Worm (Caenorhabditis elegans): Measurements from ENCODE around the gene nhr-99.

Gene nhr-99

DNA sequence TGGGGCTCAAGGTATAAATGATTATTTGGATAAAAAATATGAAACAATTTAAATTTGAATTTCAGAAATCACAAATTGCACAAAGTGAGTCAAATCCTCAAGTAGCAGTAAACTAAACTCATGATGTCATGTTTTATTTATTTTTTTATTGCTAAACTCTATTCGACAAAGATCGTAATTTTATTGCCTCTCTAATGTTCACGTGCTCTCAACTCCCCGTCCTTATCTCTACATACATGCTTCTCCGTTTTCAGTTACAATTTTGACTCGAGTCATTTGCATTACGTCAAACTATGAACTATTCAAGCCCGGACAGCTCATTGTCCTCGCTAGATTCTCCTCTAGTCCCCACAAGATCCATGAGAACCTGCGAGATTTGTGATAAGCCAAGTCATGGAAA, at the start of gene nhr-99:
Gene nhr-99, plus strand, starts transcription at position 263 of the 400 bp plus-strand sequence.
- TF ChIP-seq him-1 (tag; optimal IDR thresholded peaks at IDR 0.05) (no peak), dao-5 (tag; optimal IDR thresholded peaks at IDR 0.05) (no peak), W03F9.2 (tag; optimal IDR thresholded peaks at IDR 0.05) (no peak)

DNA sequence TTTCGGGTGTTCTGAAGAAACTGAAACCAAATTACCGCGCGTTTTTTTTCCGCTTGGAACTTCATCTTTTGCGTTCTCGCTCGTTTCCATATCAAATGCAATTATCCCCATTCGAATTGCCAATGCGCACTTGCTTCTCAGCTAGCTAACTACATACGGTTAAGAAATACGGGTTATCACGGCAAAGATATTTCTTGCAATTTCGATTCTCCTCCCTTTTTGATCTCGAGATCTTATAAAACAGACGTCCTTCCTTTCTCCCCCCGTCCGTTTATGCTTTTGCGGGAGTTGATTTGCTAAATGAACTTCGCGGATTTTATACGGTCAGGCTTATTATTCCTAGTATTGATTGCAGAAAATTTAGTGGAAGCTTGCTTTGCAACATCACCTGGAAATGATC, 45.7 kb upstream of the nhr-99 start, which contains the start of gene B0554.4:
Gene B0554.4, plus strand, starts transcription at position 301 of the 400 bp plus-strand sequence.
- TF ChIP-seq dao-5 (tag; optimal IDR thresholded peaks at IDR 0.05), result no peak
- TF ChIP-seq W03F9.2 (tag; optimal IDR thresholded peaks at IDR 0.05), result no peak
- TF ChIP-seq him-1 (tag; optimal IDR thresholded peaks at IDR 0.05), result no peak

DNA sequence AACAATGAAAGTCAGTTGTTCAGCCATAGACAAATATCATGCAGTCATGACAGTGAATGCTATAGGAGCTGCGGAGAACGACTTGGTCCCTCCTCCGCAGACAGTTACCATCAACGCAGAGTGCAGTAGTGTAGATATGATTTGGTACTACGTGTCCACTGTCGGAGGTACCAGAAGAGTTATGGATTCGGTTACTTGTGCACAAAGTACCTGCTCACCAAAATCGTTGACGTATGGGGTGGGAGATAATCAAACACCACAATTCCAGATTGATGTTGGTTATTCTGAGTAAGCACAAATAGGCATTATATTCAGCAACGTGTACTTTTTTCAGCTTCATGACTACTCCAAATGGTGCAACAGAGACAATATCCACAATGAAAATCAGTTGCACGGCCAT, 41.6 kb upstream of the nhr-99 start:
- TF ChIP-seq dao-5 (tag; optimal IDR thresholded peaks at IDR 0.05), result no peak
- no peak for TF ChIP-seq W03F9.2 (tag; optimal IDR thresholded peaks at IDR 0.05)
- TF ChIP-seq him-1 (tag; optimal IDR thresholded peaks at IDR 0.05), result no peak

DNA sequence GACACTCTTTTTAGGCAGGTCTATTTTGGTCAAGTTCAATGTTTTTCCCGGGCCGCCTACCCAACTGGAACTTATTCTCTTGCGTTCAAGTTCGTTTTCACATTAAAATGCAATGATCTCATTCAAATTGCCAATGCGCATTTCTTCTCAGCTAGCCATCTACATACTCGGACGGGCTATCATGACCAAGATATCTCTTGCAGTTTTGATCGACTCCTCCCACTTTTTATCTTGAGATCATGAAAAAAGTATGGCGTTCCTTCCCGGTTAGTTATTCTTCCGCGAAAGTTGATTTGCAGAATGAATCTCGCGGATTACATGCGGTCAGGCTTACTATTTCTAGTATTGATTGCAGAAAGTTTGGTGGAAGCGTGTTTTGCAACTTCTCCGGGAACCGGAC, 40.7 kb upstream of the nhr-99 start, which contains the start of gene B0554.2:
Gene B0554.2, plus strand, starts transcription at position 301 of the 400 bp plus-strand sequence.
- TF ChIP-seq him-1 (tag; optimal IDR thresholded peaks at IDR 0.05) (no peak), dao-5 (tag; optimal IDR thresholded peaks at IDR 0.05) (no peak), W03F9.2 (tag; optimal IDR thresholded peaks at IDR 0.05) (no peak)

DNA sequence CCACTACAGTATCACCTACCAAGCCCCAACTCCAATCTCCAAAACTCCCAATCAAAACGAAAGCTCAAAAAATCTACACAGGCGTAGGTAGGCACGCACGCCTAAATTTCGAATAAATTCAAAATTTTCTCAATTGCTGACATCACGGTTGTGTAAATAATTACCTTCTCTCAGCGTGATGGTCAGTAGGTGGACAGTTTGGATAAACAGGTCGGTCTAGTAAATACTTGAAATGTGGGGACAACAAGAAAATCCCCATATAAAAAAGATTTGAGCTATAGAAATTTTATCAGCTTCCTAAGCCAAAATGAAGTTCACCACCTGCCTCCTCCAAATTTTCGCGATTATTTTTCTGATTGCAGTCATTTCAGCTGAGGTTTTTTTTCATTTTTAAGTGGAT, 36.5 kb upstream of the nhr-99 start, which contains the start of gene B0554.1:
Gene B0554.1, plus strand, starts transcription at position 301 of the 400 bp plus-strand sequence.
- no peak for TF ChIP-seq dao-5 (tag; optimal IDR thresholded peaks at IDR 0.05)
- TF ChIP-seq him-1 (tag; optimal IDR thresholded peaks at IDR 0.05), result no peak
- TF ChIP-seq W03F9.2 (tag; optimal IDR thresholded peaks at IDR 0.05), result no peak

DNA sequence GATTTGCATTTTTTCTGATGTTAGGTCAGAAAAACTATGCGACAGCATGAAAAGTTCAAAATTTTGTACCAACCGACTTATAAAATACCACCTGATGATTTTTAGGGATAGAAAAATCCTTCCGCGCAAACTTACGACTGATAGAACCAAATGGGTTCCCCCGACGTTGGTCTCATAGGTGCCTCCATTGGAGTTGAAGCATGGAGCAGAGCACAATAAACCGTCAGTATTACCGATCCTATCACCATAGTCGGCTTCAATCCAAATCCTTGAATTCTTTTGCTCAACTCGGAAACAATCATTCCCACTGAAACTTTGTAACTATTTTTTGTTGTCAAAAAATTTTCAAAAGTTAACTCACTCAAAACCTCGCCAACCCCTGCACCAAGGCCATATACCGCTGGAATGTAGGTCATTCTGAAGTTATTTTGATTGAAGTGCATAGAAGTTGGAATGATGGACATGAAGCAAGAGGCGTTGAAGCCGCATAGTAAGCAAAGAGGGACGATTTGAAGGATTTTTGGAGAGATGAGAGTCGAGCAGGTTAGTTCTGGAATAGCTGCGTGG, 35.3 kb upstream of the nhr-99 start:
- TF ChIP-seq dao-5 (tag; optimal IDR thresholded peaks at IDR 0.05), result no peak
- no peak for TF ChIP-seq him-1 (tag; optimal IDR thresholded peaks at IDR 0.05)

DNA sequence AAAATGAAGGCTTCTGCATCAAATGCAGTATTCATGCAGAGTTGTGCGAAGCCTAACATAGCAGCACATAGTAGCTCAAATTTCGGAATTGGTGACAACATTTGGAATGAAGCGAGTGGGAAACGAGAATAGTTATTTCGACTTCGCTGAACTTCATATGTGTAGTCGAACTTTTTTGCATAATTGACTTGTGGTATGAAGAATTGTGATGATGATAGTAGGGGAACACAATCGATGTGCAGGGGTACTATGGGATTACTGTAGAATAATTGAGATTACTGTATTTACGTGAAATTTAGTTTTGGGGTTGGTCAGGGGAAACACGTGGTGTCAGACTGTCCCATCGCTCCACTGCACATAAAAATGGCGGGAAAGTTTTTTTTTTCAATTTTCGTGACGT, 33.7 kb upstream of the nhr-99 start, which contains the start of gene B0554.7:
Gene B0554.7, minus strand, starts transcription at position 101 of the 400 bp plus-strand sequence.
- TF ChIP-seq W03F9.2 (tag; optimal IDR thresholded peaks at IDR 0.05), result no peak
- TF ChIP-seq him-1 (tag; optimal IDR thresholded peaks at IDR 0.05), result no peak
- no peak for TF ChIP-seq dao-5 (tag; optimal IDR thresholded peaks at IDR 0.05)

DNA sequence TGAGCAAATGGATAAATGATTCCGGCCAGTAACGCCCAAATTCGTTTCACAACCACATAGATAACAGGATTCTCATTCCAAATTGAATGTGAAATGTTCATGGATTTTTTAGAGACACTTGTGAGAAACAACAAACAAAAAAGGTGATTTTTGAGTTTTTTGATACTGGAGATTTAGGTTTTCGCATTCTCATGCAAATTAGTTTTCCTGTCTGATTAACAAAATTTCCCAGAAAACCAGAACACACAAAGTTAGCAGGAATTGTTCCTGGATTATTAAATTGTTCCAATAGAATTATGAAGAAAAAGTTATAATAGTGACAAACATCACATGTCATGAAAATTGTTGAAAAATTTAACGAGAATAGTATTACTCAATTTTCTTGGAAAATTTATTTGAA, 31.4 kb upstream of the nhr-99 start, which contains the start of gene srh-33:
Gene srh-33, minus strand, starts transcription at position 101 of the 400 bp plus-strand sequence.
- TF ChIP-seq him-1 (tag; optimal IDR thresholded peaks at IDR 0.05) (no peak), W03F9.2 (tag; optimal IDR thresholded peaks at IDR 0.05) (no peak), dao-5 (tag; optimal IDR thresholded peaks at IDR 0.05) (no peak)

DNA sequence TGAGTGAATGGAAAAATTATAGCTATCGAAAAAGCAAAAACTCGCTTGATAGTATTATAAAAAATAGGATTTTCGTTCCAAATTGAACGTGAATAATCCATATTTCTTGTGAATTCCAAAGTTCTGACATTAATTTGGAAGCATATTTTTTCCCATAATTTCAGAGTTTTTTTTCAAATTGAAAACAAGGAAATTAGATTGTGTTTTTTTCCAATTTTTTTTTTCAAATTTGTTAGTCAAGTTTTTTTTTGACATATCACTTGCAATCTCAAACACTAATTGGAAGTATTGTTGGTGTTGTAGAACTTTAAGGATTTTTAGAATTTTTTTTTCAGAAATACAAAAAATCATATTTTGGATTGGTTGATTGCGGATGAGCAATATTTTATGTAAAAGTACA, 28.0 kb upstream of the nhr-99 start, which contains the start of gene srh-34:
Gene srh-34, minus strand, starts transcription at position 101 of the 400 bp plus-strand sequence.
- TF ChIP-seq him-1 (tag; optimal IDR thresholded peaks at IDR 0.05) (no peak), dao-5 (tag; optimal IDR thresholded peaks at IDR 0.05) (no peak), W03F9.2 (tag; optimal IDR thresholded peaks at IDR 0.05) (no peak)

DNA sequence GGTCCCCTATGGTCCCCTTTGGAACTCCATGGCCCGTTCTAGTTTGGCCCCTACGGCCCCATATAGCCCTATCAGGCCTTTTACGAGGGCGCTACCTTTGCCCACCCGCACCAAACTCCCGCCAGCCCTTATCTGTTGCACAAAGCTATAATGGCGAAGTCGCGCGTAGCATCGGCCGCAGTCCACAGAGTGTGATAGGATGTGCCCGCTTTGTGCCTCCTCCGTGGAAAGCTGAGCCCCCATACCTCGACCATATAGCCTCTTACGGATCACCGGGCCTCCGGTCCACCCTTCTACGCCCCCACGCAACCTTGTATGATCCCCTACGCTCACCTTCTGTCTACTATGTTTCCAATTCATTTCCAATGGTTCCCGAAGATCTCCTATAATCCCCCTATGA, 27.6 kb upstream of the nhr-99 start:
- TF ChIP-seq dao-5 (tag; optimal IDR thresholded peaks at IDR 0.05) (no peak), him-1 (tag; optimal IDR thresholded peaks at IDR 0.05) (no peak), W03F9.2 (tag; optimal IDR thresholded peaks at IDR 0.05) (no peak)

DNA sequence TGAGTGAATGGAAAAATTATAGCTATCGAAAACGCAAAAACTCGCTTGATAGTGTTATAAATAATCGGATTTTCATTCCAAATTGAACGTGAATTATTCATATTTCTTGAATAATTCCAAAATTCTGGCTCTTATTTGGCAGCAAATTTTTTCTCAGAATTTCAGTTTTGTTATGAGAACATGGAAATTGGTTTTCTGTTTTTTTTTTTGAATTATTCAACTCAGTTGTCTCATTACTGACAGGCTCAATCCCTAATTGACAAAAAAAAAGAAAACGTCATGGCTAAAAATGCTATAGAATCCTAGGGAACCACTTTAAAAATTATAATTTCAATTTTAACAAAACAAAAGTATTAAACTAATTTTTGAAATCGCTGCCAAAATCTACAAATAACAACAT, 25.4 kb upstream of the nhr-99 start, which contains the start of gene srh-35:
Gene srh-35, minus strand, starts transcription at position 101 of the 400 bp plus-strand sequence.
- TF ChIP-seq W03F9.2 (tag; optimal IDR thresholded peaks at IDR 0.05) (no peak), dao-5 (tag; optimal IDR thresholded peaks at IDR 0.05) (no peak), him-1 (tag; optimal IDR thresholded peaks at IDR 0.05) (no peak)

DNA sequence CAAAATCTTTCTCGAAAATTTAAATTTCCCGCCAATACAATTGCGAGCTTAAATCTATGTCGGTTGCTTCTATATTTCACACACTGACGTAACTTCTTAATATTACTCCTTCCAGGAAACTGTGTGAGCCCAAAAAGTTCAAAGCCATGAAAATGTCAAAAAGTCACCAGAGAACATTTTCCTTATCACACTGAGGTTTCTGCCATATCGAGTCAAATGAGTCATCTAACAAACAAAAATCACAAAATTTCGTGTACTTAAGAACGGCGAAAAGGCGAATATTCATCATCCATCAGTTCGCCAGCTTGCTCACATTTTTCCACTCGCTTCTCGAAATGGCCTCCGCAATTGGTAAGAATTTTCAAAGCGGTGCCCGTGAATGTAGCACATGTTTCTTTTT, 24.9 kb upstream of the nhr-99 start, which contains the start of gene M02H5.8:
Gene M02H5.8, plus strand, starts transcription at position 297 of the 400 bp plus-strand sequence.
- TF ChIP-seq dao-5 (tag; optimal IDR thresholded peaks at IDR 0.05), result no peak

DNA sequence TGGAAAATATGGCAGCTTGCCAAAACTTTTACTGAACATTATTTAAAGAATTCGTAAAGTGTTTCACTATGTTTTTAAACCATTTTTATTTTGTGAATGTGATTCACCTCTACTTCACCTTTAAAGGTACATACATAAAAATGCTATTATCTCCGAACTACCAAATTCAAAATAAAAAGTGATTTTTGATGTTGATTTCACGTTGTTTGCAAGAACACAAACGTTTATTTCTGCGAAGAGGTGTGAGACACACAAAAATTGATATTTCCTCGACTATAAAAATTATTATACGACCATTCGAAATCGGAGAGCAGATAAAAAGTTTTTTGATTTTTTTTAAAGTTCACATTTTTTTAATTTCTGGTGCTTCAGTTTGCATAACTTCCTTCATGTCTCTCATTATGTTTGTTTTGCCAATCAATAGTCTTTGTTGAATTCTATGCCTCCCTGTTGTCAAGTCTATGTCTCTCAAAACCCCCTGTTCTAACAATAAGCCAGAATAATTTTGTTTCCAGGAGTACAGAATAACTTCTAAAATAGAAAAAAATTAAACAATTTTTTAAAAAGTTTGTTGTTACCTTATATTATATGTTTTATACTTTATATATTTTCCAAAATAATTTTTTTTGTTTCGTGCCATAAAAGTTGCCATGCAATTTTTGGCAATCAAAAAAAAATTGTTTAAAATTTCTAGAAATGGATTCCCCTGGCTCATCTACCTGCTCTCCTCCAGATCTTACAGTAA, 23.6 kb upstream of the nhr-99 start, which contains the start of gene nhr-123:
Gene nhr-123, plus strand, starts transcription at position 695 of the 745 bp plus-strand sequence.
- no peak for TF ChIP-seq W03F9.2 (tag; optimal IDR thresholded peaks at IDR 0.05)
- no peak for TF ChIP-seq dao-5 (tag; optimal IDR thresholded peaks at IDR 0.05)
- TF ChIP-seq him-1 (tag; optimal IDR thresholded peaks at IDR 0.05), result no peak

DNA sequence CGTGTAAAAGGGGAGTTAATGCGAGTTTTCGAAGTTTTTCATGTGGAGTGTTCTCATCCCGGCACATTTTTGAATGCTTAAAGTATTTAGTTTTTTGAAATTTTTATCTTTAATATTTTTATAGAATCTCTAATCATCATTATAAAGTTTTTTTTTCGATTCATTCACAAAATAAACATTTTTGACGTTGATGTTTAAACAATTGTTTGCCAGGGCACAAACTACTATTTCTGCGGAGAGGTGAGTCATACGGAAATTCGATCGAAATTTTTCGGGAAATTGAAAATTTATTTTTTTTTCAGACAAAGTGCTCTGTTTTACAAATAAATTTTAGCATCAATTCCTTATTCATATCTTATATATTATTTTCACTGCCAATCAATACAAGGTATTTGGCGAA, 21.0 kb upstream of the nhr-99 start, which contains the start of gene nhr-98:
Gene nhr-98, plus strand, starts transcription at position 301 of the 400 bp plus-strand sequence.
- TF ChIP-seq dao-5 (tag; optimal IDR thresholded peaks at IDR 0.05) (no peak), W03F9.2 (tag; optimal IDR thresholded peaks at IDR 0.05) (no peak), him-1 (tag; optimal IDR thresholded peaks at IDR 0.05) (no peak)
